Worm (Caenorhabditis elegans) whole organism, early embryonic: Measurements from ENCODE around the gene F44E2.6.

ENCODE experiments used
- B0310.2 ChIP-seq: sonication (generic microtip); optimal IDR thresholded peaks from 2 replicates; lab custom pipeline; 2016; ENCODE audit warnings: mild to moderate bottlenecking, missing genetic modification characterization, missing compliant biosample characterization
- F13C5.2 ChIP-seq: sonication (generic microtip); optimal IDR thresholded peaks from 2 replicates; lab custom pipeline; 2017; ENCODE audit warnings: mild to moderate bottlenecking, missing genetic modification characterization, inconsistent platforms, missing compliant biosample characterization
- aly-1 ChIP-seq: sonication (generic microtip); optimal IDR thresholded peaks from 2 replicates; lab custom pipeline; 2016; ENCODE audit warnings: missing genetic modification characterization, missing compliant biosample characterization
- ama-1 ChIP-seq: fragments of 150-350 bp; optimal IDR thresholded peaks from 2 replicates; lab custom pipeline; 2014
- ceh-13 ChIP-seq: fragments of 200-800 bp; sonication (Bioruptor generic); optimal IDR thresholded peaks from 2 replicates; lab custom pipeline; 2018; ENCODE audit warnings: mild to moderate bottlenecking, missing genetic modification characterization, missing compliant biosample characterization
- ceh-36 ChIP-seq: sonication (generic microtip); optimal IDR thresholded peaks from 2 replicates; lab custom pipeline; 2016; ENCODE audit warnings: missing genetic modification characterization, inconsistent platforms, missing compliant biosample characterization
- ets-7 ChIP-seq: sonication (generic microtip); optimal IDR thresholded peaks from 2 replicates; lab custom pipeline; 2016; ENCODE audit warnings: missing genotype, missing genetic modification characterization, missing compliant biosample characterization
- flt-1 ChIP-seq: fragments of 200-800 bp; sonication (Bioruptor generic); IDR thresholded peaks from 2 replicates; pipeline ENCODE4 v1.3.6; 2022; ENCODE audit warnings: missing genetic modification characterization, missing compliant biosample characterization
- hmbx-1 ChIP-seq: sonication (generic microtip); optimal IDR thresholded peaks from 2 replicates; lab custom pipeline; 2016; ENCODE audit warnings: mild to moderate bottlenecking, missing genetic modification characterization, missing compliant biosample characterization
- hnd-1 ChIP-seq: sonication (generic microtip); optimal IDR thresholded peaks from 2 replicates; lab custom pipeline; 2016; ENCODE audit warnings: missing genetic modification characterization, missing compliant biosample characterization
- pes-1 ChIP-seq: fragments of 200-800 bp; sonication (Bioruptor generic); IDR thresholded peaks from 2 replicates; pipeline ENCODE4 v1.3.6; 2022; ENCODE audit warnings: missing genetic modification reagents, missing genetic modification characterization, missing compliant biosample characterization
- sea-1 ChIP-seq: fragments of 200-800 bp; sonication (Bioruptor generic); conservative IDR thresholded peaks from 2 replicates; pipeline ENCODE4 v1.3.6; 2022; ENCODE audit warnings: missing genetic modification characterization, missing compliant biosample characterization
- tbx-11 ChIP-seq: fragments of 200-800 bp; sonication (Bioruptor generic); IDR thresholded peaks from 2 replicates; pipeline ENCODE4 v1.3.6; 2022; ENCODE audit warnings: missing genetic modification characterization, missing compliant biosample characterization

DNA sequence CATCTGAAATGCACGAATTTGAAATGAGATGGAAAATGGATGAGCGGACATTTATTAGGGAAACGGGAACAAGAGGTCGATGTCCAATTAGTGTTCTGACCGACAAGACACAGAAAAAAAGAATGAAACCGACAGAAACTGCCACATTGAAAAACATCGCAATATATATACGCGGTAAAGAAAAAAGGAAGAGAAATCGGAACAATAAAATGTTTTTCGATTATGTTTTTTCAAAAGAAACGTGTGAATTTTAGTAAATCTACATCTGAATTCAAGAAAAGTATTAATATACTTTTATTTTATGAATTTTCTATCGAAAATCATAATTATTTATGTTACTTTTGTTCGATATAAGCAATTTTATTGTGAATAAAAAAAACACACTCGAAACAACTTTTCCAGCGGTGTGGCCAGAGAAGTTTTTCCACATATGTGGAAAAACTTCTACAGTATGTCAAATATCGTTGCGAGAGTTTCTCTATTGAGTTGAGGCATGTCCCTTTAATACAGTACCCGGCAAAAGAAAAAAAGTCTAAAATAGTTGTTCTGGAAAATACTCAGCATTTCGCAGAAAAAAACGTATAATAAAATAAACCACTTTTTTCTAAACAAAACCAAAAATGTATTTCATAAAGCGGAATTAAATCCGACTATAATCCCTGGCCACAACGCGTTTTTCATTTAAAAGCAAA is 13.8 kb downstream of the F44E2.6 start, which contains the start of gene F44E2.10:
- TF ChIP-seq flt-1 (GFP tag; lab: Robert Waterston, UW) (no peak), aly-1 (tag; lab: Kevin White, UChicago) (no peak), ama-1 (lab: Kevin White, UChicago) (no peak), hnd-1 (tag; lab: Kevin White, UChicago) (no peak), tbx-11 (no peak), B0310.2 (tag; lab: Kevin White, UChicago) (no peak), hmbx-1 (tag; lab: Kevin White, UChicago) (no peak), ceh-13 (no peak), ceh-36 (tag; lab: Kevin White, UChicago) (no peak), pes-1 (GFP tag; lab: Robert Waterston, UW) (no peak), F13C5.2 (tag; lab: Kevin White, UChicago) (no peak), sea-1 (no peak), ets-7 (tag; lab: Kevin White, UChicago) (no peak)
